Worm (Caenorhabditis elegans): Measurements from ENCODE around the gene ZC155.2.

- TF ChIP-seq nhr-76 (tag; optimal IDR thresholded peaks at IDR 0.05) (no peak), ama-1 (optimal IDR thresholded peaks at IDR 0.05) (no peak), nhr-25 (tag; optimal IDR thresholded peaks at IDR 0.05) (no peak), nfya-1 (tag; optimal IDR thresholded peaks at IDR 0.05; ENCODE audit: insufficient read depth) (no peak), elt-1 (tag; optimal IDR thresholded peaks at IDR 0.05) (no peak), skn-1 (tag; optimal IDR thresholded peaks at IDR 0.05) (no peak), nhr-28 (tag; optimal IDR thresholded peaks at IDR 0.05) (no peak), fkh-10 (GFP tag; optimal IDR thresholded peaks at IDR 0.05) (no peak)
Observed at ce11 chrIII:5185620-5186019, 33.2 kb upstream of the ZC155.2 start, which contains the start of gene pup-2.

Measured in whole organism, L3 larva.